Worm (Caenorhabditis elegans) whole organism, L3 larva: ENCODE results near the gene F47G3.1.

Source experiments
- ama-1 ChIP-seq: fragments of 150-350 bp; optimal IDR thresholded peaks from 2 replicates; lab custom pipeline; 2018
- ceh-9 ChIP-seq: sonication (generic microtip); optimal IDR thresholded peaks from 2 replicates; lab custom pipeline; 2018; ENCODE audit warnings: missing biosample characterization, missing genetic modification characterization
- daf-12 ChIP-seq: fragments of 150-350 bp; optimal IDR thresholded peaks from 2 replicates; lab custom pipeline; 2014; ENCODE audit warnings: missing biosample characterization, missing genetic modification reagents, missing genetic modification characterization
- egl-27 ChIP-seq: sonication (generic microtip); optimal IDR thresholded peaks from 4 replicates; lab custom pipeline; 2017; ENCODE audit warnings: missing biosample characterization, missing genetic modification reagents, missing genetic modification characterization
- elt-3 ChIP-seq, 3 experiments: fragments of 150-350 bp in 1 of 3; sonication (generic microtip) in 2 of 3; optimal IDR thresholded peaks; 2 replicates in 2 of 3; 4 replicates in 1 of 3; lab custom pipeline; 2014 to 2017; ENCODE audit warnings: missing biosample characterization in 3 of 3, missing genetic modification characterization in 3 of 3
- jun-1 ChIP-seq: fragments of 150-350 bp; optimal IDR thresholded peaks from 2 replicates; lab custom pipeline; 2014; ENCODE audit warnings: missing biosample characterization, missing genetic modification reagents, missing genetic modification characterization
- lin-39 ChIP-seq: fragments of 150-350 bp; optimal IDR thresholded peaks from 2 replicates; lab custom pipeline; 2018; ENCODE audit warnings: missing biosample characterization, missing genetic modification reagents, missing genetic modification characterization
- nhr-12 ChIP-seq: fragments of 150-350 bp; optimal IDR thresholded peaks from 2 replicates; lab custom pipeline; 2014; ENCODE audit warnings: missing biosample characterization, missing genetic modification characterization
- nhr-237 ChIP-seq: fragments of 150-350 bp; optimal IDR thresholded peaks from 2 replicates; lab custom pipeline; 2014; ENCODE audit warnings: missing biosample characterization, missing genetic modification characterization
- nhr-25 ChIP-seq: sonication (generic microtip); optimal IDR thresholded peaks from 2 replicates; lab custom pipeline; 2017; ENCODE audit warnings: missing biosample characterization, missing genetic modification characterization
- nhr-76 ChIP-seq: fragments of 150-350 bp; sonication (generic microtip); optimal IDR thresholded peaks from 5 replicates; lab custom pipeline; 2014; ENCODE audit warnings: missing biosample characterization, missing genetic modification characterization
- skn-1 ChIP-seq: fragments of 150-350 bp; optimal IDR thresholded peaks from 2 replicates; lab custom pipeline; 2014; ENCODE audit warnings: missing biosample characterization, missing genetic modification characterization
- snpc-4 ChIP-seq: fragments of 150-350 bp; optimal IDR thresholded peaks from 2 replicates; lab custom pipeline; 2014; ENCODE audit warnings: missing biosample characterization, missing genetic modification characterization
- unc-62 ChIP-seq: fragments of 150-350 bp; sonication (generic microtip); optimal IDR thresholded peaks from 4 replicates; lab custom pipeline; 2014; ENCODE audit warnings: missing biosample characterization, missing genetic modification reagents, missing genetic modification characterization

DNA sequence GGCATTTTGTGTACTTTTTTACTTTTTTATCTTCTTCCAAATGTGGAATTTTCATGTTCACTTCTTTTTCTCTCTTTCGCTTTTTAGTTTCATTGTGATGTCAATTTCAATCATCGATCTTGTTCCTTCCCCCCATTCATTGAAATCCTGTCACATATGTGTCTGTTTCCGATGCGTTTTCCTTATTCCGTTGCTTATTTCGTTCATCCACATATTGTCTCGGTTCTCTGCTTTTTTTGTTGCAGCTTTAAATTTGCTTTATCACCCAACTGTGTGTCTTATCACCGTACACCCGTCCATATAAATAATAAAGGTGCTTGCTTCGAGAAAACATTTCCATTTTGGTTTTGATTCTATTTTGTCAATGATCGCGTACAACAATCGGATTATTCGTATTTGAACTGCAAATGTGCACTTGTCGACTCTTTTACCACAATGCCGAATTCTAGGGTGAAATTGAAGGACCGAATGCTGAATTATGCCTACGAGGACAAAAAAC is 23.7 kb downstream of the F47G3.1 start, which contains the start of the genes C43H6.12 and trpp-12:
- TF ChIP-seq nhr-25 (tag; lab: Kevin White, UChicago) (no peak), ceh-9 (no peak), unc-62 (GFP tag; lab: Kevin White, UChicago) (no peak), elt-3 (tag; optimal IDR thresholded peaks at IDR 0.05; lab: Kevin White, UChicago) (no peak), nhr-12 (tag; lab: Kevin White, UChicago) (no peak), ama-1 (no peak), daf-12 (tag; lab: Kevin White, UChicago) (no peak), lin-39 (tag; lab: Kevin White, UChicago) (no peak), nhr-237 (no peak), nhr-76 (tag; lab: Kevin White, UChicago) (no peak), egl-27 (no peak), jun-1 (tag; lab: Kevin White, UChicago) (no peak), snpc-4 (tag; lab: Kevin White, UChicago) (no peak), skn-1 (tag; lab: Kevin White, UChicago) (no peak)
